Fruit fly (Drosophila melanogaster) whole organism, pupa: Measurements from ENCODE around the gene PNPase.

Experiments
- CG12605 ChIP-seq: fragments of 200-800 bp; sonication (Bioruptor generic); IDR thresholded peaks from 2 replicates; pipeline ENCODE4 v1.3.6; 2022; ENCODE audit warnings: missing biosample characterization, missing genetic modification characterization
- CG34367 ChIP-seq: fragments of 200-800 bp; sonication (Bioruptor generic); optimal IDR thresholded peaks from 2 replicates; lab custom pipeline; 2018; ENCODE audit warnings: missing biosample characterization, mild to moderate bottlenecking, missing genetic modification characterization
- CG4496 ChIP-seq: fragments of 200-800 bp; sonication (Bioruptor generic); IDR thresholded peaks from 3 replicates; pipeline ENCODE4 v1.3.6; 2022; ENCODE audit warnings: missing biosample characterization, missing genetic modification characterization
- CG8301 ChIP-seq: fragments of 200-800 bp; sonication (Bioruptor generic); optimal IDR thresholded peaks from 2 replicates; lab custom pipeline; 2018; ENCODE audit warnings: missing biosample characterization, mild to moderate bottlenecking, missing genetic modification characterization
- EcR ChIP-seq: fragments of 200-800 bp; sonication (Bioruptor generic); optimal IDR thresholded peaks from 3 replicates; lab custom pipeline; 2019; ENCODE audit warnings: missing biosample characterization, missing genetic modification characterization, mild to moderate bottlenecking, moderate library complexity, missing genetic modification reagents
- Pif1B ChIP-seq: fragments of 200-800 bp; sonication (Bioruptor generic); optimal IDR thresholded peaks from 3 replicates; lab custom pipeline; 2016; ENCODE audit warnings: missing biosample characterization, missing genetic modification characterization
- Snoo ChIP-seq: fragments of 200-800 bp; sonication (Bioruptor generic); optimal IDR thresholded peaks from 3 replicates; lab custom pipeline; 2017; ENCODE audit warnings: missing biosample characterization, mild to moderate bottlenecking, missing genetic modification characterization, inconsistent platforms
- fd96Ca ChIP-seq: fragments of 200-800 bp; sonication (Bioruptor generic); IDR thresholded peaks from 3 replicates; pipeline ENCODE4 v1.3.6; 2022; ENCODE audit warnings: missing biosample characterization, missing genetic modification characterization
- gl ChIP-seq: fragments of 200-800 bp; sonication (Bioruptor generic); optimal IDR thresholded peaks from 2 replicates; lab custom pipeline; 2018; ENCODE audit warnings: missing biosample characterization, mild to moderate bottlenecking, missing genetic modification characterization
- rn ChIP-seq: fragments of 200-800 bp; sonication (Bioruptor generic); IDR thresholded peaks from 2 replicates; pipeline ENCODE4 v1.3.6; 2022; ENCODE audit warnings: missing biosample characterization, missing genetic modification characterization

- peak; percentile 56 for TF ChIP-seq CG8301
- TF ChIP-seq Pif1B, result peak; percentile 42
- no peak for TF ChIP-seq Snoo (tag; lab: Kevin White, UChicago)
- peak; percentile 34; the same call in 1 of the 2 replicates for TF ChIP-seq CG12605 (GFP tag; lab: Robert Waterston, UW)
- TF ChIP-seq rn (GFP tag; lab: Robert Waterston, UW), result no peak
- no peak for TF ChIP-seq EcR (GFP tag; lab: Kevin White, UChicago)
- TF ChIP-seq fd96Ca, result peak; percentile 49; the same call in 1 of the 3 replicates
- peak; percentile 78 for TF ChIP-seq CG4496 (GFP tag; lab: Robert Waterston, UW)
- TF ChIP-seq gl (tag; lab: Kevin White, UChicago), result no peak
- TF ChIP-seq CG34367 (tag; lab: Kevin White, UChicago), result peak; percentile 64
Observed at dm6 chr3R:31381216-31381688, 24.0 kb downstream of the PNPase start.
